Fruit fly (Drosophila melanogaster) Kc167 (cell line): ENCODE data around the gene CG10137.

Source experiments
- psq ChIP-seq: fragments of >200 bp; optimal IDR thresholded peaks from 2 replicates; lab custom pipeline; 2017; ENCODE audit warnings: missing external identifiers
- ttk ChIP-seq: sonication (Bioruptor generic); optimal IDR thresholded peaks from 2 replicates; lab custom pipeline; 2017; ENCODE audit warnings: missing external identifiers

DNA sequence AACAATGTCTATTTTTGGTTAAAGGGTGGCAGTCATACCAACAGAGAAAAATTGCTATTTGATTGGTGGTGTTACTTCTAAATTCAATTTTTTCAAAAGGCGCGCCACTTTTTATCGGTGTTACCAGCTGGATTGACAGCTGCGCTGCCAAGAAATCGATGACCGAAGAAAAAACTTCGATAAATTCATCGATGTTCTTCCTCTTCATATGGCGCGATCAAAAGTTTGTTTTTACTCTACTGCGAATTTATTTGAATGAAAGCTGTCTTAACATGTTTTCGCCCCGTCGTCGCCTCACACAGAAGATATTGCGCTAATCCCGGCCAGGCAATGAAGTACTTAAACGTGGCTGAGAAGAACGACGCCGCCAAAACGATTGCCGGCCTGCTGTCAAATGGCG, 28.5 kb upstream of the CG10137 start, which contains the start of gene Top3alpha:
- no peak for TF ChIP-seq ttk (lab: Kevin White, UChicago)
- TF ChIP-seq psq (lab: Kevin White, UChicago): no peak
